Fruit fly (Drosophila melanogaster) whole organism, wandering third instar larva: ENCODE results near the gene CG4960.

Experiments used
- Abd-B ChIP-seq: fragments of >200 bp; optimal IDR thresholded peaks from 2 replicates; lab custom pipeline; 2017; ENCODE audit warnings: missing biosample characterization, missing genetic modification characterization
- CG32264 ChIP-seq: fragments of 200-800 bp; sonication (Bioruptor generic); optimal IDR thresholded peaks from 2 replicates; lab custom pipeline; 2016; ENCODE audit warnings: missing biosample characterization, missing genetic modification characterization
- CG9705 ChIP-seq: fragments of 200-800 bp; sonication (Bioruptor generic); optimal IDR thresholded peaks from 2 replicates; lab custom pipeline; 2018; ENCODE audit warnings: missing biosample characterization, mild to moderate bottlenecking, missing genetic modification characterization
- CrebA ChIP-seq: fragments of 200-800 bp; sonication (Bioruptor generic); optimal IDR thresholded peaks from 2 replicates; lab custom pipeline; 2016; ENCODE audit warnings: missing biosample characterization, mild to moderate bottlenecking, missing genetic modification characterization, borderline replicate concordance
- Dfd ChIP-seq: fragments of >200 bp; optimal IDR thresholded peaks from 2 replicates; lab custom pipeline; 2017; ENCODE audit warnings: missing biosample characterization, missing genetic modification characterization
- Dif ChIP-seq: fragments of 200-275, 200-300 bp; sonication (Bioruptor generic); optimal IDR thresholded peaks from 2 replicates; lab custom pipeline; 2018; ENCODE audit warnings: missing biosample characterization, missing genetic modification characterization; ENCODE audit not compliant: partially characterized antibody
- GATAd ChIP-seq: sonication (Bioruptor generic); optimal IDR thresholded peaks from 2 replicates; lab custom pipeline; 2016; ENCODE audit warnings: missing biosample characterization, missing genetic modification characterization
- HLH106 ChIP-seq: fragments of 200-800 bp; optimal IDR thresholded peaks from 3 replicates; lab custom pipeline; 2019; ENCODE audit warnings: missing biosample characterization, mild to moderate bottlenecking, missing genetic modification characterization, moderate library complexity
- Hnf4 ChIP-seq: fragments of 200-800 bp; sonication (Bioruptor generic); optimal IDR thresholded peaks from 2 replicates; lab custom pipeline; 2016; ENCODE audit warnings: missing biosample characterization, mild to moderate bottlenecking, missing genetic modification characterization
- Hr78 ChIP-seq: fragments of >200 bp; optimal IDR thresholded peaks from 2 replicates; lab custom pipeline; 2017; ENCODE audit warnings: missing biosample characterization, missing genetic modification characterization
- Hr83 ChIP-seq: fragments of 200-300 bp; sonication (Bioruptor generic); optimal IDR thresholded peaks from 2 replicates; lab custom pipeline; 2016; ENCODE audit warnings: missing biosample characterization, mild to moderate bottlenecking, missing genetic modification characterization, moderate library complexity; ENCODE audit not compliant: poor library complexity, severe bottlenecking
- Jra ChIP-seq: sonication (Bioruptor generic); optimal IDR thresholded peaks from 2 replicates; lab custom pipeline; 2016; ENCODE audit warnings: missing biosample characterization, missing genetic modification characterization
- Myc ChIP-seq: fragments of >200 bp; optimal IDR thresholded peaks from 2 replicates; lab custom pipeline; 2017
- N ChIP-seq: fragments of >200 bp; optimal IDR thresholded peaks from 2 replicates; lab custom pipeline; 2018; ENCODE audit warnings: missing biosample characterization, missing external identifiers, missing genetic modification characterization
- OdsH ChIP-seq: fragments of 200-800 bp; sonication (Bioruptor generic); optimal IDR thresholded peaks from 2 replicates; lab custom pipeline; 2016; ENCODE audit warnings: missing biosample characterization, mild to moderate bottlenecking, missing genetic modification characterization
- Rel ChIP-seq, 2 experiments: fragments of 200-800 bp; sonication (Bioruptor generic) in 1 of 2; optimal IDR thresholded peaks; 2 replicates in 1 of 2; 3 replicates in 1 of 2; lab custom pipeline; 2016 to 2019; ENCODE audit warnings: mild to moderate bottlenecking in 2 of 2, missing biosample characterization in 2 of 2, missing genetic modification characterization in 2 of 2, moderate library complexity in 1 of 2
- Vsx2 ChIP-seq: fragments of 200-300, 225-300 bp; sonication (Bioruptor generic); optimal IDR thresholded peaks from 2 replicates; lab custom pipeline; 2018; ENCODE audit warnings: missing biosample characterization, missing genetic modification characterization; ENCODE audit not compliant: partially characterized antibody
- brk ChIP-seq: fragments of 200-800 bp; sonication (Bioruptor generic); optimal IDR thresholded peaks from 2 replicates; lab custom pipeline; 2016; ENCODE audit warnings: missing biosample characterization, mild to moderate bottlenecking, missing genetic modification characterization
- dl ChIP-seq, 2 experiments: fragments of 175-275, 200-275 bp in 1 of 2; fragments of 200-275 bp in 1 of 2; sonication (Bioruptor generic); optimal IDR thresholded peaks; lab custom pipeline; 2018; ENCODE audit warnings: mild to moderate bottlenecking in 2 of 2, missing biosample characterization in 2 of 2, missing genetic modification characterization in 2 of 2, moderate library complexity in 2 of 2; ENCODE audit not compliant: partially characterized antibody in 2 of 2, insufficient read depth in 1 of 2
- dmrt93B ChIP-seq: fragments of 200-800 bp; sonication (Bioruptor generic); optimal IDR thresholded peaks from 2 replicates; lab custom pipeline; 2018; ENCODE audit warnings: missing biosample characterization, mild to moderate bottlenecking, missing genetic modification characterization
- dsf ChIP-seq: sonication (Bioruptor generic); optimal IDR thresholded peaks from 2 replicates; lab custom pipeline; 2016; ENCODE audit warnings: missing biosample characterization, missing genetic modification characterization, borderline replicate concordance
- ey ChIP-seq: fragments of 200-800 bp; sonication (Bioruptor generic); optimal IDR thresholded peaks from 2 replicates; lab custom pipeline; 2016; ENCODE audit warnings: missing biosample characterization, missing genetic modification characterization
- foxo ChIP-seq, 2 experiments: fragments of 200-800 bp; sonication (Bioruptor generic); optimal IDR thresholded peaks; 2 replicates in 1 of 2; 3 replicates in 1 of 2; lab custom pipeline; 2016 to 2017; ENCODE audit warnings: missing biosample characterization in 2 of 2, missing genetic modification characterization in 2 of 2
- h ChIP-seq: fragments of 200-800 bp; sonication (Bioruptor generic); optimal IDR thresholded peaks from 3 replicates; lab custom pipeline; 2016; ENCODE audit warnings: missing biosample characterization, mild to moderate bottlenecking, missing genetic modification characterization
- jim ChIP-seq: fragments of 175-275, 200-325 bp; sonication (Bioruptor generic); optimal IDR thresholded peaks from 2 replicates; lab custom pipeline; 2016; ENCODE audit warnings: missing biosample characterization, mild to moderate bottlenecking, missing genetic modification characterization
- lola ChIP-seq: fragments of >200 bp; optimal IDR thresholded peaks from 2 replicates; lab custom pipeline; 2017; ENCODE audit warnings: missing biosample characterization, missing genetic modification characterization
- psq ChIP-seq: fragments of 200-800 bp; sonication (Bioruptor generic); optimal IDR thresholded peaks from 3 replicates; lab custom pipeline; 2017; ENCODE audit warnings: missing biosample characterization, mild to moderate bottlenecking, missing genetic modification characterization, moderate library complexity
- rgr ChIP-seq: fragments of 200-800 bp; sonication (Bioruptor generic); optimal IDR thresholded peaks from 3 replicates; lab custom pipeline; 2016; ENCODE audit warnings: missing biosample characterization, mild to moderate bottlenecking, missing genetic modification characterization
- sage ChIP-seq: fragments of 200-800 bp; sonication (Bioruptor generic); optimal IDR thresholded peaks from 2 replicates; lab custom pipeline; 2016; ENCODE audit warnings: missing biosample characterization, mild to moderate bottlenecking, missing genetic modification characterization
- sv ChIP-seq: fragments of 200-800 bp; sonication (Bioruptor generic); optimal IDR thresholded peaks from 3 replicates; lab custom pipeline; 2016; ENCODE audit warnings: missing biosample characterization, missing genetic modification characterization
- tai ChIP-seq: sonication (Bioruptor generic); optimal IDR thresholded peaks from 2 replicates; lab custom pipeline; 2016; ENCODE audit warnings: missing biosample characterization, missing genetic modification characterization
- usp ChIP-seq: fragments of >200 bp; optimal IDR thresholded peaks from 2 replicates; lab custom pipeline; 2017; ENCODE audit warnings: missing biosample characterization, missing genetic modification characterization

CG4960 gene

DNA sequence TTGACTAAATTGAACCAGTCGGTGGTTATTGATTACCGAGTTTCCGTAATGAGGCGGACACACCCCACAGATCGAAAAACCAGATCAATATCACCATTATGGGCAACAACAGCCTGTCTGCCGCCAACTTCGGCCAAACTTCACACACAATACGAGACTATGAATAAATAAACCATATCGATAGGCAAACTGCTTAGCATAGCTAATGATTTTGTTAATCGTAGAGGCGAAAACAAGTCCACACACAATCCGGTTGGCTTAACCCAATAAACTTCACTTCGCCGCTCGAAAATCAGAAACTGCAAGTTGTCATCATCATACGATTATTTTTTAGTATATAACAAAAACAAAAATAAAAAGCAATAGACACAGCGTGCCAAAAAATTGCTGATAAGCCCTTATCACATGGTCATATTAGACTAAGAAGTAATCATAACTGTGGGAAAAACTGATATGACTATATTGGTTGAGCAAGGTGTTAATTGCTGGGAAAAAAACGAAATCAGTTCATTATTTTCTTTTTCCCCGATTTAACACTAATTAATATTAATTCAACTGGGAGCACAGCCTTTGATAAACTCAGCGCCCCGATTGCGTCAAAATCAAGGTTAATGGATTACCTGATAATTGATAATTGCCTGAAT is 31.1 kb downstream of the CG4960 start:
- no peak for TF ChIP-seq psq
- peak; percentile 2 for TF ChIP-seq brk
- no peak for TF ChIP-seq dmrt93B (GFP tag; lab: Kevin White, UChicago)
- TF ChIP-seq CrebA (GFP tag; lab: Kevin White, UChicago) = no peak
- no peak for TF ChIP-seq Hr78 (GFP tag; lab: Kevin White, UChicago)
- TF ChIP-seq sage (GFP tag; lab: Kevin White, UChicago) = no peak
- TF ChIP-seq, all 38 proteins: peak for 1

DNA sequence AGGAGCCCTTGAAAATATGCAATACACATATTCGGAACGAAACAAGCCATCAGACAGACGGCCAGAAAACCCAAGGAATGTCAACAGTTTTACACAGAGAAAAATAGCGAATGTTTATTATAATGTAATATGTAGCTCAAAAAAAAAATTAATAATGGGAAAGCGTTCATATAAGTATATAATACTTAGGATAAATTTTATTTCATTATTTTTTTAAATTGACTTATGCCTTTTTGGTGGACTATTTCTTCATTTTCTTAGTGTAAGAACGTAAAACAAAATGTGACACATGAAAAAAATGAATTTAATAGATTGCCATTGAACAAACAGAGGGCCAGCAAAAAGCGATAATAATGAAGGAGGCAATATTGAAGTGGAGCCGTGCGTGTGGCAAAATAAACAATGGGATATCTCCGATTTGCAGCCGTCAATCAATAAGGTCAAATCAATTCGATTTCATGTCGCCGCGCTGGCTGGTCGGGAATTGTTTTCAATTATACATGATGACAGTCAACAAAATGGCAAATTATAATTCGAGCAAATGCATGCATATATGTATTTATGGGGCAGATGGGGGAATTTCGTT is 32.2 kb downstream of the CG4960 start:
- peak; percentile 43 for TF ChIP-seq HLH106 (tag; lab: Kevin White, UChicago)
- TF ChIP-seq Jra = no peak

DNA sequence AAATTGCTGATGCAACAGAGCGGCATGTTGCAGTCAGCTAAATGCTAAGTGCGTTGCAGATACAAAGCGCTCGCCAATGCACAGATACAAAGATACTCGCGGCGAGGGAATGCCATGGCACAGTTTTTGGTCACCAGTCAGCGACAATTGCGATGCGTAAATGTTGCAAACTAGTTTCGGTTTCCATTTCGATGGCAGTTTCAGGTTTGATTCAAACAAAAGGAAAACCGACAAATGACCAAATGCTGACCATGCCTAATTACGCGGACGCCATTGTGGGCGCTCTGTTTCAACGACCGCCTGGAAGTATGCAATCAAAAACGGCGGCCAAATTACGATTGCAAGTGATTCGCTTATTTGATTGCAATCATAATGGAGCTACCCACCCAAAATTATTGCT is 33.3 kb downstream of the CG4960 start:
- TF ChIP-seq N (GFP tag; lab: Kevin White, UChicago) = peak; percentile 14
- TF ChIP-seq Hr83 = no peak
- TF ChIP-seq Myc (lab: Kevin White, UChicago) = peak; percentile 31

DNA sequence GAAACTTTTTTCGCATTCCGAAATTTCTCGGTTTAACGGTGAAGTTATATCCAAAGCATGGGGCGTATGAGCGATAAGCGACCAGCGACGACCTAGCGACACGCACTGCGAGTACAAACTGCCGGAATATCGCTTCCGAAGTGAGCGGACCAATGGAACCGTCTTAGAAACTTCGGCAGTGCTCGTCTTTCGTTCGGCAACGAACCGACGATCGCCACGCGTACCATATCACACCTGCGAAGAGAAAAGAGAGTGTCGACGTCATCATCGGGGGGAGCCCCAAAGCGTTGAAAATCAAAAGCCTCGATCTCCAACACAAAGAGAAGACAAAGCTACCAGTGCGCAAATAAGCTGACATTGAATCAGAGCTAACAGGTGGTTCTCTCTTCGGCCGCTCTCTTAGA is 46.7 kb downstream of the CG4960 start, which contains the start of gene LpR2:
Gene LpR2, minus strand, starts transcription at position 118 of the 404 bp plus-strand sequence.
- TF ChIP-seq usp (GFP tag; lab: Kevin White, UChicago) (no peak), psq (peak; percentile 46), lola (no peak), Jra (peak; percentile 20), Rel (GFP tag; optimal IDR thresholded peaks at IDR 0.05; lab: Kevin White, UChicago) (no peak), Rel (tag; optimal IDR thresholded peaks at IDR 0.05; lab: Kevin White, UChicago) (peak; percentile 99), h (GFP tag; lab: Kevin White, UChicago) (peak; percentile 95), jim (GFP tag; lab: Kevin White, UChicago) (no peak), Vsx2 (GFP tag; lab: Kevin White, UChicago) (peak; percentile 5), Hnf4 (GFP tag; lab: Kevin White, UChicago) (peak; percentile 12), Dif (GFP tag; lab: Kevin White, UChicago) (peak; percentile 73), CrebA (GFP tag; lab: Kevin White, UChicago) (peak; percentile 51), N (GFP tag; lab: Kevin White, UChicago) (no peak), CG32264 (peak; percentile 9), Dfd (GFP tag; lab: Kevin White, UChicago) (no peak), foxo (GFP tag; optimal IDR thresholded peaks at IDR 0.05; lab: Kevin White, UChicago) (no peak), rgr (peak; percentile 12), dl (GFP tag; optimal IDR thresholded peaks at IDR 0.05; lab: Kevin White, UChicago; ENCODE audit: insufficient read depth in 1 of 2, partially characterized antibody in 2 of 2) (peak; percentile 27 to 83), sv (GFP tag; lab: Kevin White, UChicago) (no peak)

DNA sequence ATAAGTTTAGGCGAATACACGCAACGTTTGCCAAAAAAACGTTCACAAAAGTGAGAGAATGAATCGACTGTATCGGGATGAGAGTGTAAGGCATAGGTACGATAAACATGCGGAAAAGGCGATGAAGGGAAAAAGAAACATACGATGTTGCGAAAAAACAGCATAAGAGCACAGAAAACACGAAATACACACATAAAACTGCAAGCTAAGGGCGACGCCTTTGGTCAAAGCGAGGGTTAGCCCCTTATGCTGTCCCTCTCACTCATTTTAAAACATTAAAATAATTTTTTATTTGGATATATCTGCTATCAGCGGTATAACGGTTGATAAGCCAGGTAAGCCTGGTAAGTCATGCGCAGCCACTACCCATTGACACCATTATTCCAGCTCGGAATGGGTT is 47.4 kb downstream of the CG4960 start:
- TF ChIP-seq psq (peak; percentile 78), jim (GFP tag; lab: Kevin White, UChicago) (no peak)

DNA sequence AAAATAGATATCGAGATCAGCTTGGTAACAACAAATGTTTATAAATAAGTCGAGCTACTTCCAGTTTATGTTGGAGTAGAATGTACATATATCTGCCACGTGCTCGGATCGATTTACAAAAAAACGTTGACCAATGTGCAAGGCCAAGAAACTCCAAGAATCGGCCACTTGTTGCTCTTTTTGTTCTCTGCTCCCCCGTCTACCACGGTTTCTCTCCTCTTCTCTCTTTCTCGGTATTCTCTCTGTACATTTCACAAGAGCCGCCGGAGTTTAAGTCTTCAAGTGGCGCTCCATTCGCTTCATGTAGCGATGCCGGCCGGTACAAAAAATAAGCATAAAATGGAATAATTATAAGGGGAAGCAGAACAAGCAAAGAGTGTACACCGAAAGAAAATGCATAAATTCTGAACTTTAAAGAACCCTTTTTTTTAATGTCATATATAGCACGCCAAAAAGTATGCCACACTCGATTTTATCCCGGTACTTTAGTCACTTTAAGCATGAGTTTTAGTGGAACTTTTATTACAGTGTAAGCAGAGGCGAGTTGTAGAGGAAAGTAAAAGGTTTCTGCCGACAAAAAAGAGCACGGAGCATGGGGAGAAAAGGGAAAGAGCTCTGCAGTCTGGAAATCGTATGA is 49.2 kb downstream of the CG4960 start:
- TF ChIP-seq CG32264 = peak; percentile 97
- TF ChIP-seq GATAd (GFP tag; lab: Kevin White, UChicago) = peak; percentile 88
- TF ChIP-seq sage (GFP tag; lab: Kevin White, UChicago) = peak; percentile 98
- TF ChIP-seq Hr83 = peak; percentile 93
- peak; percentile 55 for TF ChIP-seq Vsx2 (GFP tag; lab: Kevin White, UChicago)
- TF ChIP-seq rgr = peak; percentile 99
- peak; percentile 98 for TF ChIP-seq Hnf4 (GFP tag; lab: Kevin White, UChicago)
- TF ChIP-seq dsf (GFP tag; lab: Kevin White, UChicago) = peak; percentile 91
- peak; percentile 99 for TF ChIP-seq h (GFP tag; lab: Kevin White, UChicago)
- peak; percentile 97 for TF ChIP-seq CG9705 (GFP tag; lab: Kevin White, UChicago)
- peak; percentile 91 for TF ChIP-seq Rel (GFP tag; optimal IDR thresholded peaks at IDR 0.05; lab: Kevin White, UChicago)
- peak; percentile 88 for TF ChIP-seq Rel (tag; optimal IDR thresholded peaks at IDR 0.05; lab: Kevin White, UChicago)
- peak; percentile 97 for TF ChIP-seq brk
- TF ChIP-seq Abd-B (GFP tag; lab: Kevin White, UChicago) = no peak
- no peak for TF ChIP-seq usp (GFP tag; lab: Kevin White, UChicago)
- no peak for TF ChIP-seq jim (GFP tag; lab: Kevin White, UChicago)
- peak; percentile 48 for TF ChIP-seq Dfd (GFP tag; lab: Kevin White, UChicago)
- TF ChIP-seq Myc (lab: Kevin White, UChicago) = no peak
- TF ChIP-seq psq = peak; percentile 99
- peak; percentile 96 for TF ChIP-seq CrebA (GFP tag; lab: Kevin White, UChicago)
- TF ChIP-seq N (GFP tag; lab: Kevin White, UChicago) = no peak
- peak; percentile 87 for TF ChIP-seq sv (GFP tag; lab: Kevin White, UChicago)
- TF ChIP-seq HLH106 (tag; lab: Kevin White, UChicago) = peak; percentile 99
- peak; percentile 71 for TF ChIP-seq Dif (GFP tag; lab: Kevin White, UChicago)
- peak; percentile 96 for TF ChIP-seq dmrt93B (GFP tag; lab: Kevin White, UChicago)
- TF ChIP-seq OdsH (GFP tag; lab: Kevin White, UChicago) = peak; percentile 98
- TF ChIP-seq ey = peak; percentile 99
- peak; percentile 96 for TF ChIP-seq tai
